Fruit fly (Drosophila melanogaster) whole organism, prepupa: Measurements from ENCODE around the gene CG42752.

Experiments
- CG10669 ChIP-seq: fragments of 200-800 bp; sonication (Bioruptor generic); optimal IDR thresholded peaks from 3 replicates; lab custom pipeline; 2018; ENCODE audit warnings: missing biosample characterization, mild to moderate bottlenecking, missing genetic modification characterization, moderate library complexity
- CG11294 ChIP-seq: fragments of 200-800 bp; sonication (Bioruptor generic); IDR thresholded peaks from 2 replicates; pipeline ENCODE4 v1.3.6; 2022; ENCODE audit warnings: missing biosample characterization, missing genetic modification characterization
- CG11902 ChIP-seq: fragments of 200-800 bp; sonication (Bioruptor generic); optimal IDR thresholded peaks from 3 replicates; lab custom pipeline; 2016; ENCODE audit warnings: missing biosample characterization, missing genetic modification characterization
- CG15336 ChIP-seq: fragments of 200-800 bp; sonication (Bioruptor generic); IDR thresholded peaks from 2 replicates; pipeline ENCODE4 v1.3.6; 2022; ENCODE audit warnings: missing biosample characterization, missing genetic modification characterization
- CG1621 ChIP-seq: fragments of 200-800 bp; sonication (Bioruptor generic); optimal IDR thresholded peaks from 3 replicates; lab custom pipeline; 2018; ENCODE audit warnings: missing biosample characterization, mild to moderate bottlenecking, missing genetic modification characterization
- CG16779 ChIP-seq: fragments of 200-800 bp; sonication (Bioruptor generic); optimal IDR thresholded peaks from 3 replicates; lab custom pipeline; 2017; ENCODE audit warnings: missing biosample characterization, mild to moderate bottlenecking, missing genetic modification characterization
- CG3032 ChIP-seq: fragments of 200-800 bp; optimal IDR thresholded peaks from 2 replicates; lab custom pipeline; 2019; ENCODE audit warnings: missing biosample characterization, mild to moderate bottlenecking, missing genetic modification characterization, moderate library complexity
- CG31627 ChIP-seq: fragments of 200-800 bp; sonication (Bioruptor generic); optimal IDR thresholded peaks from 3 replicates; lab custom pipeline; 2016; ENCODE audit warnings: missing biosample characterization, missing genetic modification characterization
- CG32006 ChIP-seq: fragments of 200-800 bp; sonication (Bioruptor generic); optimal IDR thresholded peaks from 3 replicates; lab custom pipeline; 2017; ENCODE audit warnings: missing biosample characterization, mild to moderate bottlenecking, missing genetic modification characterization
- CG34406 ChIP-seq: fragments of 200-800 bp; sonication (Bioruptor generic); optimal IDR thresholded peaks from 3 replicates; lab custom pipeline; 2016; ENCODE audit warnings: missing biosample characterization, missing genetic modification characterization
- CG3919 ChIP-seq: fragments of 200-800 bp; sonication (Bioruptor generic); optimal IDR thresholded peaks from 3 replicates; lab custom pipeline; 2016; ENCODE audit warnings: missing biosample characterization, missing genetic modification characterization
- CG4318 ChIP-seq: fragments of 200-800 bp; sonication (Bioruptor generic); optimal IDR thresholded peaks from 3 replicates; lab custom pipeline; 2017; ENCODE audit warnings: missing biosample characterization, mild to moderate bottlenecking, missing genetic modification characterization
- CG6276 ChIP-seq: fragments of 200-800 bp; sonication (Bioruptor generic); optimal IDR thresholded peaks from 2 replicates; lab custom pipeline; 2017; ENCODE audit warnings: missing biosample characterization, mild to moderate bottlenecking, missing genetic modification characterization
- CG6792 ChIP-seq: fragments of 200-800 bp; sonication (Bioruptor generic); optimal IDR thresholded peaks from 3 replicates; lab custom pipeline; 2016; ENCODE audit warnings: missing biosample characterization, missing genetic modification characterization
- CG7368 ChIP-seq: fragments of 200-800 bp; sonication (Bioruptor generic); optimal IDR thresholded peaks from 3 replicates; lab custom pipeline; 2016; ENCODE audit warnings: missing biosample characterization, missing genetic modification characterization
- CG8119 ChIP-seq: fragments of 200-800 bp; sonication (Bioruptor generic); IDR thresholded peaks from 3 replicates; pipeline ENCODE4 v1.3.6; 2022; ENCODE audit warnings: missing biosample characterization, missing genetic modification characterization
- CG8319 ChIP-seq: fragments of 200-800 bp; sonication (Bioruptor generic); optimal IDR thresholded peaks from 3 replicates; lab custom pipeline; 2016; ENCODE audit warnings: missing biosample characterization, missing genetic modification characterization
- CG8632 ChIP-seq: fragments of 200-800 bp; sonication (Bioruptor generic); optimal IDR thresholded peaks from 3 replicates; lab custom pipeline; 2016; ENCODE audit warnings: missing biosample characterization, missing genetic modification characterization
- CG9139 ChIP-seq: fragments of 200-800 bp; sonication (Bioruptor generic); optimal IDR thresholded peaks from 3 replicates; lab custom pipeline; 2017; ENCODE audit warnings: missing biosample characterization, mild to moderate bottlenecking, missing genetic modification characterization
- Eip93F ChIP-seq: fragments of 200-800 bp; sonication (Bioruptor generic); optimal IDR thresholded peaks from 2 replicates; lab custom pipeline; 2016; ENCODE audit warnings: missing biosample characterization, mild to moderate bottlenecking, missing genetic modification characterization
- Ets21C ChIP-seq: fragments of 200-800 bp; sonication (Bioruptor generic); optimal IDR thresholded peaks from 3 replicates; lab custom pipeline; 2016; ENCODE audit warnings: missing biosample characterization, missing genetic modification characterization
- Ets96B ChIP-seq: fragments of 200-800 bp; optimal IDR thresholded peaks from 2 replicates; lab custom pipeline; 2019; ENCODE audit warnings: missing biosample characterization, mild to moderate bottlenecking, missing genetic modification characterization, moderate library complexity
- Gug ChIP-seq: fragments of 200-800 bp; sonication (Bioruptor generic); IDR thresholded peaks from 2 replicates; pipeline ENCODE4 v1.3.6; 2022; ENCODE audit warnings: missing biosample characterization, missing genetic modification characterization
- Hr38 ChIP-seq: sonication (Bioruptor generic); optimal IDR thresholded peaks from 2 replicates; lab custom pipeline; 2016; ENCODE audit warnings: missing biosample characterization, missing genetic modification characterization
- Hr4 ChIP-seq: fragments of 200-800 bp; sonication (Bioruptor generic); optimal IDR thresholded peaks from 3 replicates; lab custom pipeline; 2016; ENCODE audit warnings: missing biosample characterization, missing genetic modification characterization
- Lpt ChIP-seq: fragments of 200-800 bp; sonication (Bioruptor generic); optimal IDR thresholded peaks from 3 replicates; lab custom pipeline; 2016; ENCODE audit warnings: missing biosample characterization, missing genetic modification characterization
- Met ChIP-seq: fragments of 200-800 bp; sonication (Bioruptor generic); optimal IDR thresholded peaks from 3 replicates; lab custom pipeline; 2016; ENCODE audit warnings: missing biosample characterization, missing genetic modification characterization
- OdsH ChIP-seq: fragments of 200-800 bp; sonication (Bioruptor generic); optimal IDR thresholded peaks from 3 replicates; lab custom pipeline; 2016; ENCODE audit warnings: missing biosample characterization, missing genetic modification characterization
- Smox ChIP-seq: fragments of 200-800 bp; sonication (Bioruptor generic); optimal IDR thresholded peaks from 3 replicates; lab custom pipeline; 2016; ENCODE audit warnings: missing biosample characterization, missing genetic modification characterization
- Sox102F ChIP-seq: fragments of 200-800 bp; sonication (Bioruptor generic); optimal IDR thresholded peaks from 2 replicates; lab custom pipeline; 2016; ENCODE audit warnings: missing biosample characterization, mild to moderate bottlenecking, missing genetic modification characterization
- Sox14 ChIP-seq: fragments of 200-800 bp; sonication (Bioruptor generic); optimal IDR thresholded peaks from 3 replicates; lab custom pipeline; 2016; ENCODE audit warnings: missing biosample characterization, missing genetic modification characterization
- Sox15 ChIP-seq: fragments of 200-800 bp; sonication (Bioruptor generic); optimal IDR thresholded peaks from 3 replicates; lab custom pipeline; 2016; ENCODE audit warnings: missing biosample characterization, missing genetic modification characterization
- acj6 ChIP-seq: fragments of 200-800 bp; sonication (Bioruptor generic); optimal IDR thresholded peaks from 3 replicates; lab custom pipeline; 2016; ENCODE audit warnings: missing biosample characterization, missing genetic modification characterization
- cyc ChIP-seq: fragments of 200-800 bp; sonication (Bioruptor generic); optimal IDR thresholded peaks from 3 replicates; lab custom pipeline; 2016; ENCODE audit warnings: missing biosample characterization, missing genetic modification characterization
- dac ChIP-seq: fragments of 200-800 bp; sonication (Bioruptor generic); optimal IDR thresholded peaks from 2 replicates; lab custom pipeline; 2017; ENCODE audit warnings: missing biosample characterization, mild to moderate bottlenecking, missing genetic modification characterization
- dsx ChIP-seq: fragments of 200-800 bp; optimal IDR thresholded peaks from 3 replicates; lab custom pipeline; 2019; ENCODE audit warnings: missing biosample characterization, mild to moderate bottlenecking, missing genetic modification characterization, moderate library complexity; ENCODE audit not compliant: poor library complexity, severe bottlenecking
- eg ChIP-seq: fragments of 200-800 bp; sonication (Bioruptor generic); IDR thresholded peaks from 3 replicates; pipeline ENCODE4 v1.3.6; 2022; ENCODE audit warnings: missing biosample characterization, missing genetic modification characterization
- fd59A ChIP-seq: fragments of 200-800 bp; sonication (Bioruptor generic); optimal IDR thresholded peaks from 2 replicates; lab custom pipeline; 2017; ENCODE audit warnings: missing biosample characterization, mild to moderate bottlenecking, missing genetic modification characterization, missing genetic modification reagents
- fd85E ChIP-seq: fragments of 200-800 bp; sonication (Bioruptor generic); optimal IDR thresholded peaks from 3 replicates; lab custom pipeline; 2016; ENCODE audit warnings: missing biosample characterization, missing genetic modification characterization
- fkh ChIP-seq: fragments of 200-800 bp; sonication (Bioruptor generic); optimal IDR thresholded peaks from 3 replicates; lab custom pipeline; 2017; ENCODE audit warnings: missing biosample characterization, mild to moderate bottlenecking, missing genetic modification characterization, moderate library complexity
- lz ChIP-seq: fragments of 200-800 bp; sonication (Bioruptor generic); optimal IDR thresholded peaks from 3 replicates; lab custom pipeline; 2016; ENCODE audit warnings: missing biosample characterization, missing genetic modification characterization
- net ChIP-seq: fragments of 200-800 bp; sonication (Bioruptor generic); optimal IDR thresholded peaks from 3 replicates; lab custom pipeline; 2016; ENCODE audit warnings: missing biosample characterization, missing genetic modification characterization
- pdm3 ChIP-seq: fragments of 200-800 bp; sonication (Bioruptor generic); optimal IDR thresholded peaks from 3 replicates; lab custom pipeline; 2016; ENCODE audit warnings: missing biosample characterization, missing genetic modification characterization
- salr ChIP-seq, 2 experiments: fragments of 200-800 bp; sonication (Bioruptor generic); optimal IDR thresholded peaks; 3 replicates each; lab custom pipeline; 2016 to 2018; ENCODE audit warnings: missing biosample characterization in 2 of 2, missing genetic modification characterization in 2 of 2, mild to moderate bottlenecking in 1 of 2
- spab ChIP-seq: fragments of 200-800 bp; sonication (Bioruptor generic); optimal IDR thresholded peaks from 2 replicates; lab custom pipeline; 2017; ENCODE audit warnings: missing biosample characterization, mild to moderate bottlenecking, missing genetic modification characterization, missing genetic modification reagents
- ss ChIP-seq, 2 experiments: fragments of 200-800 bp; sonication (Bioruptor generic); optimal IDR thresholded peaks; 2 replicates in 1 of 2; 3 replicates in 1 of 2; lab custom pipeline; 2017 to 2018; ENCODE audit warnings: mild to moderate bottlenecking in 2 of 2, missing biosample characterization in 2 of 2, missing genetic modification characterization in 2 of 2, moderate library complexity in 1 of 2
- topi ChIP-seq: fragments of 200-800 bp; sonication (Bioruptor generic); optimal IDR thresholded peaks from 3 replicates; lab custom pipeline; 2016; ENCODE audit warnings: missing biosample characterization, missing genetic modification characterization
- vri ChIP-seq: fragments of 200-800 bp; sonication (Bioruptor generic); optimal IDR thresholded peaks from 3 replicates; lab custom pipeline; 2016; ENCODE audit warnings: missing biosample characterization, mild to moderate bottlenecking, missing genetic modification characterization

CG42752 gene

DNA sequence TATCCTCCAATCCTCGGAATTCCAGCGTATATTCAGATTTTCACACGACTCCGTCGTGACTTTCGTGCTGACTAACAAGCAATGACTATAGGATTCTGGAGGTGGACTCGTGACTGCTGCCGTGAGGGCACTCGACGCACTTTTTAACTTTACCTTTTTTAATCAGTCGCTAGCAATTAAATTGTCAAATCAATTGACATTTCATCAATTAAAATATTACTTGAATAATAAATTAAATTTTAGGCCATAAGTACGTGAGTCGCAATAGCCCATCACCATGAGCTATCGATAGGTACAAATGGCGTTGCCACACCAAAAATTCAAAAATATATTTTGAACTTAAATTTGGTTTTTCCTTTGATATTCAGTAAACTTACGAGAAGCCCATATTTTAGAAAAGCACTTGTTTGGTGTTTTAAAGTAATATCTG lies 34.3 kb downstream of the CG42752 start, which contains the start of gene Jwa (continued):
- TF ChIP-seq CG31627 (GFP tag; lab: Kevin White, UChicago) (peak; percentile 96), CG8119 (peak; percentile 84), fd85E (GFP tag; lab: Kevin White, UChicago) (no peak), CG1621 (tag; lab: Kevin White, UChicago) (peak; percentile 74), CG11902 (GFP tag; lab: Kevin White, UChicago) (peak; percentile 78), cyc (GFP tag; lab: Kevin White, UChicago) (peak; percentile 88), Hr4 (GFP tag; lab: Kevin White, UChicago) (peak; percentile 85), Lpt (GFP tag; lab: Kevin White, UChicago) (peak; percentile 90), CG11294 (GFP tag; lab: Robert Waterston, UW) (peak; percentile 74; the same call in 1 of the 2 replicates), CG10669 (GFP tag; lab: Kevin White, UChicago) (peak; percentile 58), net (GFP tag; lab: Kevin White, UChicago) (peak; percentile 66), CG9139 (GFP tag; lab: Kevin White, UChicago) (no peak), CG6276 (GFP tag; lab: Kevin White, UChicago) (no peak), eg (peak; percentile 87), pdm3 (peak; percentile 95), Hr38 (peak; percentile 59), CG3032 (peak; percentile 79), dac (peak; percentile 84), CG4318 (peak; percentile 62), fd59A (GFP tag; lab: Kevin White, UChicago) (peak; percentile 50), Gug (peak; percentile 77)

DNA sequence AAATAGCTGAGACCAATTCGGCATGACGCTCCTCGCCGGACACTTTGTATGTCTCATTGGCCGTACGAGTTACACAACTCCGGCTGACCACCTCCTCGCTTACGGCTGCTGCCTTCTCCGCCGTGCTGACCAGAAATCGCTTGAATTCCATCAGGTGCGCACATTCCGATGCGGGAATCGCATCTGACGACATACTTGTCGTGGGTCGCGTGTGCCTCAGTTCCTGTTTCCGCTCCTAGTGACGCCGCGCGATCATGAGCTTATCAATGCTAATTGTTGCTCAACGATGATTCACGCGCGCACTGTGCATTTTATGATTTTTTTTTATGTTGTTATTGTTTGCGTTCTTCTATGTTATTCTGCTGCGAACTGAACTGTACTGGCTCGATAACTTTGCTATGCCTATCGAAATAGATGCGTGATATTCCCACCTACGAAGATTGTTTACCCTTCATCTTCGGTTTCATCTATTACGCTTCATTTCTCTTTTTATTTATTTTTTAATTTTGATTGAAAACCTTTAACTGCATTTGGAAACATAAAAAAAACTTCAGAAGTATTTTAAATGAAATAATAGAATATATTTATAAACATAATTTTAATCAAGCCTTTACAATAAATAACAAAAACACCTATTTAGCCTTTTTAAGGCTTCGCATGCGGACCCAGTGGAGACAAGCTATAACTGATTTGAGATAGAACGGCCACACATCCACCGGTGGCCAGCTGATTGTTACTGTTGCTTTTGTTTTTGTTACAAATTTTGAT lies 37.0 kb downstream of the CG42752 start, which contains the start of the genes CG10376 and CG10343:
CG10376 (minus strand) TSS at position 385 of the 768 bp plus-strand sequence.
CG10343 (plus strand) TSS at position 753 of the 768 bp plus-strand sequence.
- TF ChIP-seq Ets21C (peak; percentile 65), fkh (GFP tag; lab: Kevin White, UChicago) (peak; percentile 91), Hr38 (no peak), fd59A (GFP tag; lab: Kevin White, UChicago) (peak; percentile 71), salr (GFP tag; optimal IDR thresholded peaks at IDR 0.05; lab: Kevin White, UChicago) (peak; percentile 54 to 80), Eip93F (GFP tag; lab: Kevin White, UChicago) (no peak), CG10669 (GFP tag; lab: Kevin White, UChicago) (peak; percentile 81), vri (peak; percentile 11), Smox (GFP tag; lab: Kevin White, UChicago) (no peak), OdsH (peak; percentile 89), lz (GFP tag; lab: Kevin White, UChicago) (peak; percentile 68), CG9139 (GFP tag; lab: Kevin White, UChicago) (no peak), ss (GFP tag; optimal IDR thresholded peaks at IDR 0.05; lab: Kevin White, UChicago) (peak in 1 of 2 experiments; percentile 83), dac (peak; percentile 73), dsx (peak; percentile 84), Gug (peak; percentile 85), Sox14 (GFP tag; lab: Kevin White, UChicago) (peak; percentile 83), Sox15 (peak; percentile 88), Ets96B (tag; lab: Kevin White, UChicago) (peak; percentile 87), CG4318 (no peak), CG7368 (peak; percentile 55), topi (peak; percentile 66), CG6792 (peak; percentile 74), Sox102F (GFP tag; lab: Kevin White, UChicago) (no peak), CG1621 (tag; lab: Kevin White, UChicago) (peak; percentile 42), Met (GFP tag; lab: Kevin White, UChicago) (no peak), CG15336 (GFP tag; lab: Robert Waterston, UW) (peak; percentile 77), acj6 (GFP tag; lab: Kevin White, UChicago) (peak; percentile 82), CG8319 (GFP tag; lab: Kevin White, UChicago) (peak; percentile 59), CG11902 (GFP tag; lab: Kevin White, UChicago) (peak; percentile 80), CG16779 (tag; lab: Kevin White, UChicago) (no peak), CG32006 (GFP tag; lab: Kevin White, UChicago) (peak; percentile 93), CG8119 (peak; percentile 85), spab (GFP tag; lab: Kevin White, UChicago) (no peak), CG8632 (peak; percentile 82), CG3919 (GFP tag; lab: Kevin White, UChicago) (peak; percentile 76), CG34406 (peak; percentile 84)
